Fruit fly (Drosophila melanogaster): ENCODE measurements around the gene Arl5.

Gene Arl5

dm6 chr3L:8299224-8300130, at the start of gene Arl5, which contains the start of gene CG13671:
Arl5 (minus strand) TSS chr3L:8299839.
CG13671 (plus strand) TSS chr3L:8300064.
- TF ChIP-seq ttk (optimal IDR thresholded peaks at IDR 0.05) (no peak), Myc (optimal IDR thresholded peaks at IDR 0.05) (no peak), psq (optimal IDR thresholded peaks at IDR 0.05) (no peak), h (optimal IDR thresholded peaks at IDR 0.05) (no peak), insv (optimal IDR thresholded peaks at IDR 0.05) (no peak), Sin3A (optimal IDR thresholded peaks at IDR 0.05) (no peak)

- TF ChIP-seq h (optimal IDR thresholded peaks at IDR 0.05) (no peak), insv (optimal IDR thresholded peaks at IDR 0.05) (no peak), Sin3A (optimal IDR thresholded peaks at IDR 0.05) (no peak), psq (optimal IDR thresholded peaks at IDR 0.05) (no peak), ttk (optimal IDR thresholded peaks at IDR 0.05) (no peak), Myc (optimal IDR thresholded peaks at IDR 0.05) (no peak)
Observed at dm6 chr3L:8347346-8347745, 47.7 kb upstream of the Arl5 start.

dm6 chr3L:8346100-8346980, 46.7 kb upstream of the Arl5 start, which contains the start of the genes CG7182 and GAPcenA:
CG7182 (minus strand) TSS chr3L:8346382.
GAPcenA (plus strand) TSS chr3L:8346561.
- TF ChIP-seq h (optimal IDR thresholded peaks at IDR 0.05): no peak
- no peak for TF ChIP-seq insv (optimal IDR thresholded peaks at IDR 0.05)
- TF ChIP-seq ttk (optimal IDR thresholded peaks at IDR 0.05): no peak
- no peak for TF ChIP-seq Sin3A (optimal IDR thresholded peaks at IDR 0.05)
- no peak for TF ChIP-seq Myc (optimal IDR thresholded peaks at IDR 0.05)
- TF ChIP-seq psq (optimal IDR thresholded peaks at IDR 0.05): no peak

- TF ChIP-seq ttk (optimal IDR thresholded peaks at IDR 0.05): peak; percentile 95
- no peak for TF ChIP-seq psq (optimal IDR thresholded peaks at IDR 0.05)
Observed at dm6 chr3L:8345182-8345581, 45.5 kb upstream of the Arl5 start.

dm6 chr3L:8340264-8341095, 40.8 kb upstream of the Arl5 start, which contains the start of the genes Prim1 and CG7083:
Prim1 (plus strand) TSS chr3L:8340314.
CG7083 (plus strand) TSS chr3L:8340785.
- TF ChIP-seq Sin3A (optimal IDR thresholded peaks at IDR 0.05) (no peak), psq (optimal IDR thresholded peaks at IDR 0.05) (no peak), h (optimal IDR thresholded peaks at IDR 0.05) (no peak), ttk (optimal IDR thresholded peaks at IDR 0.05) (no peak), insv (optimal IDR thresholded peaks at IDR 0.05) (no peak), Myc (optimal IDR thresholded peaks at IDR 0.05) (no peak)

- TF ChIP-seq ttk (optimal IDR thresholded peaks at IDR 0.05) (no peak), h (optimal IDR thresholded peaks at IDR 0.05) (no peak), psq (optimal IDR thresholded peaks at IDR 0.05) (no peak), Myc (optimal IDR thresholded peaks at IDR 0.05) (no peak), insv (optimal IDR thresholded peaks at IDR 0.05) (no peak), Sin3A (optimal IDR thresholded peaks at IDR 0.05) (no peak)
Observed at dm6 chr3L:8338921-8339320, 39.3 kb upstream of the Arl5 start, which contains the start of gene Pex2. Pex2 (plus strand) TSS chr3L:8339051.

- no peak for TF ChIP-seq ttk (optimal IDR thresholded peaks at IDR 0.05)
- no peak for TF ChIP-seq insv (optimal IDR thresholded peaks at IDR 0.05)
Observed at dm6 chr3L:8336372-8336771, 36.7 kb upstream of the Arl5 start, which contains the start of gene Cpr66Cb. Cpr66Cb (plus strand) TSS chr3L:8336672.

dm6 chr3L:8334338-8334737, 34.7 kb upstream of the Arl5 start:
- no peak for TF ChIP-seq Sin3A (optimal IDR thresholded peaks at IDR 0.05)

dm6 chr3L:8333574-8333973, 33.9 kb upstream of the Arl5 start:
- no peak for TF ChIP-seq h (optimal IDR thresholded peaks at IDR 0.05)
- TF ChIP-seq ttk (optimal IDR thresholded peaks at IDR 0.05): no peak
- no peak for TF ChIP-seq Myc (optimal IDR thresholded peaks at IDR 0.05)
- no peak for TF ChIP-seq insv (optimal IDR thresholded peaks at IDR 0.05)
- TF ChIP-seq psq (optimal IDR thresholded peaks at IDR 0.05): no peak
- no peak for TF ChIP-seq Sin3A (optimal IDR thresholded peaks at IDR 0.05)

dm6 chr3L:8331414-8331813, 31.8 kb upstream of the Arl5 start:
- TF ChIP-seq psq (optimal IDR thresholded peaks at IDR 0.05) (no peak), ttk (optimal IDR thresholded peaks at IDR 0.05) (no peak), Sin3A (optimal IDR thresholded peaks at IDR 0.05) (no peak), Myc (optimal IDR thresholded peaks at IDR 0.05) (no peak), insv (optimal IDR thresholded peaks at IDR 0.05) (no peak), h (optimal IDR thresholded peaks at IDR 0.05) (no peak)

- TF ChIP-seq Myc (optimal IDR thresholded peaks at IDR 0.05) (no peak), insv (optimal IDR thresholded peaks at IDR 0.05) (no peak), ttk (optimal IDR thresholded peaks at IDR 0.05) (no peak), psq (optimal IDR thresholded peaks at IDR 0.05) (no peak)
Observed at dm6 chr3L:8329005-8329404, 29.4 kb upstream of the Arl5 start.
